Fruit fly (Drosophila melanogaster) whole organism, embryonic: ENCODE results near the gene Rab3GAP1.

Source experiments
- CG10431 ChIP-seq: fragments of 200-800 bp; sonication (Bioruptor generic); optimal IDR thresholded peaks from 3 replicates; lab custom pipeline; 2018; ENCODE audit warnings: missing biosample characterization, mild to moderate bottlenecking, missing genetic modification characterization
- CG11085 ChIP-seq: fragments of 200-800 bp; sonication (Bioruptor generic); IDR thresholded peaks from 2 replicates; pipeline ENCODE4 v1.3.6; 2022; ENCODE audit warnings: missing biosample characterization, missing genetic modification characterization
- CG11093 ChIP-seq: fragments of 200-800 bp; sonication (Bioruptor generic); IDR thresholded peaks from 3 replicates; pipeline ENCODE4 v1.3.6; 2022; ENCODE audit warnings: missing biosample characterization, missing genetic modification characterization
- CG12659 ChIP-seq: fragments of 200-800 bp; sonication (Bioruptor generic); optimal IDR thresholded peaks from 3 replicates; lab custom pipeline; 2017; ENCODE audit warnings: mild to moderate bottlenecking, missing biosample characterization, missing genetic modification reagents, missing genetic modification characterization
- CG13624 ChIP-seq: fragments of 200-800 bp; sonication (Bioruptor generic); optimal IDR thresholded peaks from 2 replicates; lab custom pipeline; 2016; ENCODE audit warnings: missing biosample characterization, missing genetic modification characterization
- CG16779 ChIP-seq: fragments of 200-800 bp; sonication (Bioruptor generic); IDR thresholded peaks from 2 replicates; pipeline ENCODE4 v1.3.6; 2022; ENCODE audit warnings: missing biosample characterization, missing genetic modification characterization
- CG16863 ChIP-seq: fragments of 200-800 bp; sonication (Bioruptor generic); optimal IDR thresholded peaks from 3 replicates; lab custom pipeline; 2016; ENCODE audit warnings: missing biosample characterization, missing genetic modification characterization
- CG17802 ChIP-seq: fragments of 200-800 bp; sonication (Bioruptor generic); optimal IDR thresholded peaks from 2 replicates; lab custom pipeline; 2018; ENCODE audit warnings: missing biosample characterization, mild to moderate bottlenecking, missing genetic modification characterization, moderate library complexity
- CG17912 ChIP-seq: fragments of 200-800 bp; sonication (Bioruptor generic); optimal IDR thresholded peaks from 2 replicates; lab custom pipeline; 2018; ENCODE audit warnings: missing biosample characterization, mild to moderate bottlenecking, missing genetic modification characterization
- CG2129 ChIP-seq: fragments of 200-800 bp; sonication (Bioruptor generic); IDR thresholded peaks from 2 replicates; pipeline ENCODE4 v1.3.6; 2022; ENCODE audit warnings: missing biosample characterization, missing genetic modification characterization; ENCODE audit not compliant: partially characterized antibody
- CG2199 ChIP-seq: fragments of 200-800 bp; sonication (Bioruptor generic); IDR thresholded peaks from 3 replicates; pipeline ENCODE4 v1.3.6; 2022; ENCODE audit warnings: missing biosample characterization, missing genetic modification characterization
- CG30403 ChIP-seq: fragments of 200-800 bp; sonication (Bioruptor generic); optimal IDR thresholded peaks from 3 replicates; lab custom pipeline; 2016; ENCODE audit warnings: missing biosample characterization, missing genetic modification characterization
- CG3163 ChIP-seq: fragments of 200-800 bp; sonication (Bioruptor generic); optimal IDR thresholded peaks from 3 replicates; lab custom pipeline; 2016; ENCODE audit warnings: missing biosample characterization, missing genetic modification characterization
- CG32767 ChIP-seq: fragments of 200-800 bp; sonication (Bioruptor generic); IDR thresholded peaks from 2 replicates; pipeline ENCODE4 v1.3.6; 2022; ENCODE audit warnings: missing biosample characterization, missing genetic modification characterization
- CG7786 ChIP-seq: fragments of 200-800 bp; sonication (Bioruptor generic); optimal IDR thresholded peaks from 2 replicates; lab custom pipeline; 2016; ENCODE audit warnings: missing biosample characterization, missing genetic modification characterization
- CG8089 ChIP-seq: fragments of 200-800 bp; sonication (Bioruptor generic); optimal IDR thresholded peaks from 3 replicates; lab custom pipeline; 2016; ENCODE audit warnings: missing biosample characterization, missing genetic modification characterization
- CG9215 ChIP-seq: fragments of 200-800 bp; sonication (Bioruptor generic); IDR thresholded peaks from 2 replicates; pipeline ENCODE4 v1.3.6; 2022; ENCODE audit warnings: missing biosample characterization, missing genetic modification characterization
- CG9797 ChIP-seq: fragments of 200-800 bp; sonication (Bioruptor generic); optimal IDR thresholded peaks from 3 replicates; lab custom pipeline; 2018; ENCODE audit warnings: missing biosample characterization, mild to moderate bottlenecking, missing genetic modification characterization
- CoRest ChIP-seq: fragments of 200-800 bp; sonication (Bioruptor generic); optimal IDR thresholded peaks from 3 replicates; lab custom pipeline; 2018; ENCODE audit warnings: missing biosample characterization, mild to moderate bottlenecking, missing genetic modification characterization, moderate library complexity
- D19A ChIP-seq: fragments of 200-800 bp; optimal IDR thresholded peaks from 3 replicates; lab custom pipeline; 2019; ENCODE audit warnings: missing biosample characterization, mild to moderate bottlenecking, missing genetic modification characterization, moderate library complexity
- E2f1 ChIP-seq: fragments of 200-800 bp; sonication (Bioruptor generic); IDR thresholded peaks from 2 replicates; pipeline ENCODE4 v1.3.6; 2022; ENCODE audit warnings: missing biosample characterization, missing genetic modification characterization
- Fer1 ChIP-seq: fragments of 200-800 bp; sonication (Bioruptor generic); optimal IDR thresholded peaks from 2 replicates; lab custom pipeline; 2017; ENCODE audit warnings: missing biosample characterization, mild to moderate bottlenecking, missing genetic modification characterization
- HHEX ChIP-seq: fragments of 200-800 bp; sonication (Bioruptor generic); optimal IDR thresholded peaks from 3 replicates; lab custom pipeline; 2017; ENCODE audit warnings: missing biosample characterization, mild to moderate bottlenecking, missing genetic modification characterization, missing genetic modification reagents
- HmgD ChIP-seq: fragments of 200-800 bp; sonication (Bioruptor generic); optimal IDR thresholded peaks from 3 replicates; lab custom pipeline; 2016; ENCODE audit warnings: missing biosample characterization, missing genetic modification characterization
- HmgZ ChIP-seq: fragments of 200-800 bp; sonication (Bioruptor generic); optimal IDR thresholded peaks from 2 replicates; lab custom pipeline; 2018; ENCODE audit warnings: missing biosample characterization, mild to moderate bottlenecking, missing genetic modification characterization
- Hr3 ChIP-seq: fragments of 200-800 bp; sonication (Bioruptor generic); optimal IDR thresholded peaks from 3 replicates; lab custom pipeline; 2016; ENCODE audit warnings: missing biosample characterization, missing genetic modification characterization
- Hr39 ChIP-seq: fragments of >200 bp; optimal IDR thresholded peaks from 2 replicates; lab custom pipeline; 2017
- Myb ChIP-seq: fragments of 200-800 bp; sonication (Bioruptor generic); optimal IDR thresholded peaks from 2 replicates; lab custom pipeline; 2016; ENCODE audit warnings: missing biosample characterization, missing genetic modification characterization
- NfI ChIP-seq: fragments of 200-800 bp; sonication (Bioruptor generic); optimal IDR thresholded peaks from 3 replicates; lab custom pipeline; 2018; ENCODE audit warnings: missing biosample characterization, mild to moderate bottlenecking, missing genetic modification characterization, moderate library complexity
- Side ChIP-seq: fragments of 200-800 bp; sonication (Bioruptor generic); optimal IDR thresholded peaks from 2 replicates; lab custom pipeline; 2016; ENCODE audit warnings: missing biosample characterization, missing genetic modification characterization
- YL-1 ChIP-seq: fragments of 200-800 bp; sonication (Bioruptor generic); optimal IDR thresholded peaks from 3 replicates; lab custom pipeline; 2017; ENCODE audit warnings: missing biosample characterization, mild to moderate bottlenecking, missing genetic modification characterization
- ato ChIP-seq: fragments of 200-800 bp; sonication (Bioruptor generic); IDR thresholded peaks from 2 replicates; pipeline ENCODE4 v1.3.6; 2022; ENCODE audit warnings: missing biosample characterization, missing genetic modification characterization; ENCODE audit not compliant: partially characterized antibody
- bsh ChIP-seq, 2 experiments: fragments of 200-800 bp; sonication (Bioruptor generic); optimal IDR thresholded peaks; 2 replicates each; lab custom pipeline; 2017 to 2018; ENCODE audit warnings: mild to moderate bottlenecking in 2 of 2, missing biosample characterization in 2 of 2, missing genetic modification characterization in 2 of 2, moderate library complexity in 1 of 2
- croc ChIP-seq: fragments of 200-800 bp; sonication (Bioruptor generic); conservative IDR thresholded peaks from 3 replicates; pipeline ENCODE4 v1.3.6; 2022; ENCODE audit warnings: missing biosample characterization, missing genetic modification characterization
- fd102C ChIP-seq: fragments of 200-800 bp; sonication (Bioruptor generic); optimal IDR thresholded peaks from 2 replicates; lab custom pipeline; 2018; ENCODE audit warnings: missing biosample characterization, mild to moderate bottlenecking, missing genetic modification characterization, moderate library complexity
- gce ChIP-seq: fragments of 200-800 bp; sonication (Bioruptor generic); IDR thresholded peaks from 3 replicates; pipeline ENCODE4 v1.3.6; 2022; ENCODE audit warnings: missing biosample characterization, missing genetic modification characterization
- gt ChIP-seq: fragments of 200-800 bp; sonication (Bioruptor generic); IDR thresholded peaks from 2 replicates; pipeline ENCODE4 v1.3.6; 2022; ENCODE audit warnings: missing biosample characterization, missing genetic modification characterization
- hth ChIP-seq: fragments of >200 bp; optimal IDR thresholded peaks from 2 replicates; lab custom pipeline; 2017; ENCODE audit warnings: inconsistent platforms
- ind ChIP-seq: fragments of 200-800 bp; sonication (Bioruptor generic); optimal IDR thresholded peaks from 3 replicates; lab custom pipeline; 2016; ENCODE audit warnings: missing biosample characterization, missing genetic modification characterization
- lab ChIP-seq: fragments of 200-800 bp; sonication (Bioruptor generic); optimal IDR thresholded peaks from 3 replicates; lab custom pipeline; 2017; ENCODE audit warnings: missing biosample characterization, missing genetic modification characterization, mild to moderate bottlenecking, moderate library complexity, missing genetic modification reagents
- lov ChIP-seq, 2 experiments: fragments of 200-800 bp in 1 of 2; fragments of >200 bp in 1 of 2; sonication (Bioruptor generic) in 1 of 2; IDR thresholded peaks in 1 of 2; optimal IDR thresholded peaks in 1 of 2; 2 replicates in 1 of 2; 3 replicates in 1 of 2; pipeline versions ENCODE4 v1.3.6 to Lab custom; 2017 to 2022; ENCODE audit warnings: missing biosample characterization in 1 of 2, missing genetic modification characterization in 1 of 2
- maf-S ChIP-seq: fragments of 200-800 bp; sonication (Bioruptor generic); optimal IDR thresholded peaks from 2 replicates; lab custom pipeline; 2016; ENCODE audit warnings: missing biosample characterization, missing genetic modification characterization
- nau ChIP-seq: fragments of 200-800 bp; sonication (Bioruptor generic); optimal IDR thresholded peaks from 3 replicates; lab custom pipeline; 2017; ENCODE audit warnings: missing biosample characterization, mild to moderate bottlenecking, missing genetic modification characterization, missing genetic modification reagents
- nerfin-2 ChIP-seq: fragments of 200-800 bp; sonication (Bioruptor generic); IDR thresholded peaks from 2 replicates; pipeline ENCODE4 v1.3.6; 2022; ENCODE audit warnings: missing biosample characterization, missing genetic modification characterization; ENCODE audit not compliant: partially characterized antibody
- pho ChIP-seq: fragments of 200-800 bp; sonication (Bioruptor generic); optimal IDR thresholded peaks from 2 replicates; lab custom pipeline; 2016; ENCODE audit warnings: missing biosample characterization, missing genetic modification characterization
- pnt ChIP-seq: fragments of 200-800 bp; sonication (Bioruptor generic); optimal IDR thresholded peaks from 3 replicates; lab custom pipeline; 2016; ENCODE audit warnings: missing biosample characterization, missing genetic modification characterization
- sima ChIP-seq: fragments of 200-800 bp; sonication (Bioruptor generic); optimal IDR thresholded peaks from 2 replicates; lab custom pipeline; 2016; ENCODE audit warnings: missing biosample characterization, missing genetic modification characterization
- slp2 ChIP-seq: fragments of 200-800 bp; sonication (Bioruptor generic); optimal IDR thresholded peaks from 2 replicates; lab custom pipeline; 2016; ENCODE audit warnings: missing biosample characterization, missing genetic modification characterization
- stc ChIP-seq: fragments of 200-800 bp; sonication (Bioruptor generic); IDR thresholded peaks from 2 replicates; pipeline ENCODE4 v1.3.6; 2022; ENCODE audit warnings: missing biosample characterization, missing genetic modification characterization
- tio ChIP-seq: fragments of 200-800 bp; sonication (Bioruptor generic); optimal IDR thresholded peaks from 2 replicates; lab custom pipeline; 2017; ENCODE audit warnings: missing biosample characterization, missing genetic modification characterization, inconsistent platforms
- yki ChIP-seq: fragments of >200 bp; optimal IDR thresholded peaks from 3 replicates; lab custom pipeline; 2018

The Rab3GAP1 gene

dm6 chr2L:1649244-1649827 lies 38.4 kb upstream of the Rab3GAP1 start (continued):
- TF ChIP-seq lov (optimal IDR thresholded peaks at IDR 0.05; lab: Kevin White, UChicago) (no peak), lov (GFP tag; IDR thresholded peaks at IDR 0.05; lab: Robert Waterston, UW) (peak; percentile 82; the same call in 1 of the 3 replicates), CG17802 (tag; lab: Kevin White, UChicago) (peak; percentile 77), Myb (no peak), Side (GFP tag; lab: Kevin White, UChicago) (no peak), ind (peak; percentile 88), HmgZ (tag; lab: Kevin White, UChicago) (no peak), croc (GFP tag; lab: Robert Waterston, UW) (peak; percentile 87), CG11085 (peak; percentile 84), CoRest (tag; lab: Kevin White, UChicago) (peak; percentile 98), E2f1 (GFP tag; lab: Robert Waterston, UW) (peak; percentile 90), CG12659 (GFP tag; lab: Kevin White, UChicago) (peak; percentile 96), gt (GFP tag; lab: Robert Waterston, UW) (peak; percentile 80), stc (peak; percentile 94), pho (no peak), CG3163 (GFP tag; lab: Kevin White, UChicago) (no peak), hth (no peak), yki (lab: Kevin White, UChicago) (no peak), Hr39 (no peak), D19A (tag; lab: Kevin White, UChicago) (peak; percentile 88), CG16863 (GFP tag; lab: Kevin White, UChicago) (no peak), pnt (peak; percentile 40), ato (GFP tag; lab: Robert Waterston, UW) (no peak), sima (GFP tag; lab: Kevin White, UChicago) (no peak), CG2199 (GFP tag; lab: Robert Waterston, UW) (0 out of 3 replicates have a peak, but pooled peaks have one; percentile 72), CG10431 (GFP tag; lab: Kevin White, UChicago) (peak; percentile 34), CG13624 (GFP tag; lab: Kevin White, UChicago) (no peak), YL-1 (peak; percentile 42), fd102C (GFP tag; lab: Kevin White, UChicago) (peak; percentile 3), Fer1 (GFP tag; lab: Kevin White, UChicago) (peak; percentile 97), CG16779 (GFP tag; lab: Robert Waterston, UW) (peak; percentile 71; the same call in 1 of the 2 replicates), gce (GFP tag; lab: Robert Waterston, UW) (peak; percentile 73), CG9797 (GFP tag; lab: Kevin White, UChicago) (no peak), CG32767 (GFP tag; lab: Robert Waterston, UW) (peak; percentile 84), HHEX (GFP tag; lab: Kevin White, UChicago) (peak; percentile 91), nau (GFP tag; lab: Kevin White, UChicago) (peak; percentile 74), bsh (GFP tag; optimal IDR thresholded peaks at IDR 0.05; lab: Kevin White, UChicago) (peak in 1 of 2 experiments; percentile 94), CG11093 (peak; percentile 89), HmgD (GFP tag; lab: Kevin White, UChicago) (no peak), CG8089 (GFP tag; lab: Kevin White, UChicago) (no peak), Hr3 (GFP tag; lab: Kevin White, UChicago) (peak; percentile 96), NfI (GFP tag; lab: Kevin White, UChicago) (peak; percentile 85), nerfin-2 (no peak), CG9215 (peak; percentile 82), CG2129 (GFP tag; lab: Robert Waterston, UW) (no peak), maf-S (GFP tag; lab: Kevin White, UChicago) (no peak), slp2 (peak; percentile 4), CG30403 (GFP tag; lab: Kevin White, UChicago) (peak; percentile 85), tio (GFP tag; lab: Kevin White, UChicago) (peak; percentile 82), CG17912 (GFP tag; lab: Kevin White, UChicago) (peak; percentile 64), CG7786 (GFP tag; lab: Kevin White, UChicago) (no peak), lab (GFP tag; lab: Kevin White, UChicago) (peak; percentile 96)
